Worm (Caenorhabditis elegans): ENCODE measurements around the gene B0432.9.

- TF ChIP-seq elt-3 (tag; optimal IDR thresholded peaks at IDR 0.05) (no peak), tbx-2 (tag; optimal IDR thresholded peaks at IDR 0.05) (no peak), unc-62 (GFP tag; optimal IDR thresholded peaks at IDR 0.05) (no peak), sptf-1 (tag; optimal IDR thresholded peaks at IDR 0.05) (no peak), fkh-10 (GFP tag; optimal IDR thresholded peaks at IDR 0.05) (no peak), mab-9 (GFP tag; IDR thresholded peaks at IDR 0.05) (no peak)
Measured at ce11 chrII:240043-240442, 43.5 kb downstream of the B0432.9 start.
